Worm (Caenorhabditis elegans): ENCODE measurements around the gene mfsd-12.
A peak's percentile ranks its signal among the peaks of the same experiment; 100 is the strongest.

ce11 chrX:4699411-4700050 is 31.6 kb downstream of the mfsd-12 start, which contains the start of gene hyl-2:
- TF ChIP-seq nhr-12 (tag; optimal IDR thresholded peaks at IDR 0.05) (no peak), ztf-11 (tag; optimal IDR thresholded peaks at IDR 0.05) (no peak), fkh-10 (GFP tag; optimal IDR thresholded peaks at IDR 0.05) (no peak), unc-62 (GFP tag; optimal IDR thresholded peaks at IDR 0.05) (no peak), aly-2 (tag; optimal IDR thresholded peaks at IDR 0.05) (no peak), nfya-1 (tag; optimal IDR thresholded peaks at IDR 0.05; ENCODE audit: insufficient read depth) (peak; percentile 70), ztf-4 (tag; optimal IDR thresholded peaks at IDR 0.05) (no peak), ZK546.5 (tag; optimal IDR thresholded peaks at IDR 0.05) (no peak)

All from whole organism, L3 larva.